Worm (Caenorhabditis elegans) whole organism, L4 larva: ENCODE measurements around the gene K11G12.6.

Experiments
- F26F4.8 ChIP-seq: fragments of 200-800 bp; sonication (Bioruptor generic); conservative IDR thresholded peaks from 2 replicates; pipeline ENCODE4 v1.3.6; 2022; ENCODE audit warnings: missing genetic modification characterization, missing compliant biosample characterization
- F37D6.2 ChIP-seq: sonication (generic microtip); optimal IDR thresholded peaks from 2 replicates; lab custom pipeline; 2016; ENCODE audit warnings: mild to moderate bottlenecking, missing genetic modification characterization, missing compliant biosample characterization
- Y105C5A.15 ChIP-seq: fragments of 200-800 bp; sonication (Bioruptor generic); IDR thresholded peaks from 2 replicates; pipeline ENCODE4 v1.3.6; 2022; ENCODE audit warnings: missing genetic modification characterization, missing compliant biosample characterization
- Y75B8A.6 ChIP-seq: fragments of 200-800 bp; sonication (Bioruptor generic); IDR thresholded peaks from 2 replicates; pipeline ENCODE4 v1.3.6; 2022; ENCODE audit warnings: missing genetic modification reagents, missing genetic modification characterization, missing compliant biosample characterization
- ZK337.2 ChIP-seq: fragments of 200-800 bp; sonication (Bioruptor generic); IDR thresholded peaks from 2 replicates; pipeline ENCODE4 v1.3.6; 2022; ENCODE audit warnings: missing genetic modification reagents, missing genetic modification characterization, missing compliant biosample characterization
- ZK546.5 ChIP-seq, 2 experiments: sonication (generic microtip); optimal IDR thresholded peaks; 2 replicates each; lab custom pipeline; 2017; ENCODE audit warnings: missing biosample characterization in 2 of 2, missing genetic modification characterization in 2 of 2
- aha-1 ChIP-seq: fragments of 150-350 bp; peaks from one replicate; lab custom pipeline; 2014; ENCODE audit warnings: missing biosample characterization, missing genetic modification characterization
- attf-4 ChIP-seq: sonication (generic microtip); optimal IDR thresholded peaks from 3 replicates; lab custom pipeline; 2017; ENCODE audit warnings: missing biosample characterization, missing genetic modification characterization
- ceh-28 ChIP-seq: fragments of 150-350 bp; optimal IDR thresholded peaks from 2 replicates; lab custom pipeline; 2014; ENCODE audit warnings: missing biosample characterization, missing genetic modification reagents, missing genetic modification characterization
- ceh-32 ChIP-seq: sonication (generic microtip); optimal IDR thresholded peaks from 2 replicates; lab custom pipeline; 2016; ENCODE audit warnings: mild to moderate bottlenecking, missing genetic modification characterization, missing compliant biosample characterization; ENCODE audit not compliant: poor library complexity
- ceh-44 ChIP-seq: fragments of 200-800 bp; sonication (Bioruptor generic); IDR thresholded peaks from 2 replicates; pipeline ENCODE4 v1.3.6; 2022; ENCODE audit warnings: missing genetic modification reagents, missing genetic modification characterization, missing compliant biosample characterization
- ceh-62 ChIP-seq: sonication (generic microtip); optimal IDR thresholded peaks from 2 replicates; lab custom pipeline; 2017; ENCODE audit warnings: missing biosample characterization, missing genetic modification characterization
- ceh-82 ChIP-seq: sonication (generic microtip); optimal IDR thresholded peaks from 2 replicates; lab custom pipeline; 2017; ENCODE audit warnings: missing biosample characterization, missing genetic modification characterization
- cey-2 ChIP-seq: sonication (generic microtip); optimal IDR thresholded peaks from 3 replicates; lab custom pipeline; 2017; ENCODE audit warnings: missing genetic modification characterization, mild to moderate bottlenecking, missing compliant biosample characterization, antibody characterized with exemption, borderline replicate concordance; ENCODE audit not compliant: insufficient read depth
- daf-12 ChIP-seq: fragments of 150-350 bp; optimal IDR thresholded peaks from 2 replicates; lab custom pipeline; 2014; ENCODE audit warnings: missing biosample characterization, missing genetic modification reagents, missing genetic modification characterization
- daf-8 ChIP-seq: fragments of 200-800 bp; sonication (Bioruptor generic); IDR thresholded peaks from 2 replicates; pipeline ENCODE4 v1.3.6; 2022; ENCODE audit warnings: missing genetic modification characterization, missing compliant biosample characterization
- dmd-6 ChIP-seq: fragments of 200-800 bp; sonication (Bioruptor generic); IDR thresholded peaks from 2 replicates; pipeline ENCODE4 v1.3.6; 2022; ENCODE audit warnings: missing genetic modification reagents, missing genetic modification characterization, missing compliant biosample characterization
- dmd-9 ChIP-seq: fragments of 200-800 bp; sonication (Bioruptor generic); IDR thresholded peaks from 2 replicates; pipeline ENCODE4 v1.3.6; 2022; ENCODE audit warnings: missing genetic modification reagents, missing genetic modification characterization, missing compliant biosample characterization
- duxl-1 ChIP-seq: sonication (generic microtip); optimal IDR thresholded peaks from 2 replicates; lab custom pipeline; 2016; ENCODE audit warnings: mild to moderate bottlenecking, missing genetic modification characterization, moderate library complexity, missing compliant biosample characterization; ENCODE audit not compliant: poor library complexity
- dve-1 ChIP-seq: sonication (generic microtip); optimal IDR thresholded peaks from 2 replicates; lab custom pipeline; 2017; ENCODE audit warnings: antibody characterized with exemption, mild to moderate bottlenecking, missing genetic modification characterization, missing compliant biosample characterization; ENCODE audit not compliant: insufficient read depth
- fos-1 ChIP-seq: fragments of 150-350 bp; optimal IDR thresholded peaks from 2 replicates; lab custom pipeline; 2014; ENCODE audit warnings: missing biosample characterization, missing genetic modification characterization
- hif-1 ChIP-seq, 2 experiments: sonication (generic microtip); optimal IDR thresholded peaks; 2 replicates each; lab custom pipeline; 2016 to 2017; ENCODE audit warnings: missing compliant biosample characterization in 2 of 2, missing genetic modification characterization in 2 of 2, missing genetic modification reagents in 2 of 2, missing genotype in 2 of 2, mild to moderate bottlenecking in 1 of 2
- hmg-1.1 ChIP-seq: fragments of 200-800 bp; sonication (Bioruptor generic); IDR thresholded peaks from 2 replicates; pipeline ENCODE4 v1.3.6; 2022; ENCODE audit warnings: missing genetic modification reagents, missing genetic modification characterization, missing compliant biosample characterization
- jun-1 ChIP-seq: fragments of 150-350 bp; optimal IDR thresholded peaks from 2 replicates; lab custom pipeline; 2014; ENCODE audit warnings: missing biosample characterization, missing genetic modification reagents, missing genetic modification characterization
- lin-38 ChIP-seq: fragments of 200-800 bp; sonication (Bioruptor generic); IDR thresholded peaks from 2 replicates; pipeline ENCODE4 v1.3.6; 2022; ENCODE audit warnings: missing genetic modification reagents, missing genetic modification characterization, missing compliant biosample characterization
- lin-39 ChIP-seq: fragments of 150-350 bp; optimal IDR thresholded peaks from 2 replicates; lab custom pipeline; 2014; ENCODE audit warnings: missing biosample characterization, missing genetic modification reagents, missing genetic modification characterization
- lir-3 ChIP-seq: sonication (generic microtip); optimal IDR thresholded peaks from 2 replicates; lab custom pipeline; 2016; ENCODE audit warnings: mild to moderate bottlenecking, missing genetic modification characterization, missing compliant biosample characterization
- lsy-2 ChIP-seq, 2 experiments: fragments of 150-350 bp in 1 of 2; sonication (generic microtip) in 1 of 2; optimal IDR thresholded peaks; 2 replicates each; lab custom pipeline; 2014 to 2017; ENCODE audit warnings: missing biosample characterization in 2 of 2, missing genetic modification characterization in 2 of 2
- madf-5 ChIP-seq, 2 experiments: fragments of 200-800 bp; sonication (Bioruptor generic); IDR thresholded peaks; 2 replicates each; pipeline ENCODE4 v1.3.6; 2022; ENCODE audit warnings: missing compliant biosample characterization in 2 of 2, missing genetic modification characterization in 2 of 2
- mdt-29 ChIP-seq: fragments of 200-800 bp; sonication (Bioruptor generic); IDR thresholded peaks from 2 replicates; pipeline ENCODE4 v1.3.6; 2022; ENCODE audit warnings: missing genetic modification reagents, missing genetic modification characterization, missing compliant biosample characterization
- mxl-3 ChIP-seq: fragments of 200-800 bp; sonication (Bioruptor generic); optimal IDR thresholded peaks from 2 replicates; lab custom pipeline; 2018; ENCODE audit warnings: mild to moderate bottlenecking, missing genetic modification characterization, missing compliant biosample characterization
- nhr-10 ChIP-seq: fragments of 150-350 bp; optimal IDR thresholded peaks from 2 replicates; lab custom pipeline; 2014; ENCODE audit warnings: missing biosample characterization, missing genetic modification characterization
- nhr-102 ChIP-seq: sonication (generic microtip); optimal IDR thresholded peaks from 2 replicates; lab custom pipeline; 2016; ENCODE audit warnings: mild to moderate bottlenecking, missing genetic modification characterization, moderate library complexity, missing compliant biosample characterization
- nhr-111 ChIP-seq: fragments of 200-800 bp; sonication (Bioruptor generic); optimal IDR thresholded peaks from 2 replicates; lab custom pipeline; 2018; ENCODE audit warnings: mild to moderate bottlenecking, missing genetic modification characterization, missing compliant biosample characterization
- nhr-28 ChIP-seq: fragments of 150-350 bp; optimal IDR thresholded peaks from 2 replicates; lab custom pipeline; 2014; ENCODE audit warnings: missing biosample characterization, missing genetic modification characterization
- nhr-48 ChIP-seq: sonication (generic microtip); optimal IDR thresholded peaks from 2 replicates; lab custom pipeline; 2016; ENCODE audit warnings: mild to moderate bottlenecking, missing genetic modification characterization, missing compliant biosample characterization
- nhr-76 ChIP-seq: fragments of 150-350 bp; optimal IDR thresholded peaks from 2 replicates; lab custom pipeline; 2014; ENCODE audit warnings: missing biosample characterization, missing genetic modification characterization
- pha-4 ChIP-seq, 2 experiments: fragments of 150-350 bp in 1 of 2; fragments of 200-800 bp in 1 of 2; sonication (Bioruptor generic) in 1 of 2; IDR thresholded peaks in 1 of 2; optimal IDR thresholded peaks in 1 of 2; 2 replicates each; pipeline versions ENCODE4 v1.3.6 to Lab custom; 2014 to 2022; ENCODE audit warnings: missing genetic modification characterization in 2 of 2, missing genetic modification reagents in 2 of 2, missing biosample characterization in 1 of 2, missing compliant biosample characterization in 1 of 2
- rbr-2 ChIP-seq: sonication (generic microtip); optimal IDR thresholded peaks from 2 replicates; lab custom pipeline; 2016; ENCODE audit warnings: missing genotype, missing genetic modification characterization, missing compliant biosample characterization
- saeg-2 ChIP-seq: fragments of 200-800 bp; sonication (Bioruptor generic); IDR thresholded peaks from 2 replicates; pipeline ENCODE4 v1.3.6; 2022; ENCODE audit warnings: missing genetic modification reagents, missing genetic modification characterization, missing compliant biosample characterization
- sdz-12 ChIP-seq: fragments of 200-800 bp; sonication (Bioruptor generic); optimal IDR thresholded peaks from 2 replicates; lab custom pipeline; 2018; ENCODE audit warnings: mild to moderate bottlenecking, missing genetic modification characterization, missing compliant biosample characterization
- spr-1 ChIP-seq: sonication (generic microtip); optimal IDR thresholded peaks from 2 replicates; lab custom pipeline; 2016; ENCODE audit warnings: mild to moderate bottlenecking, missing genetic modification characterization, missing compliant biosample characterization
- spr-3 ChIP-seq: fragments of 200-800 bp; sonication (Bioruptor generic); optimal IDR thresholded peaks from 2 replicates; lab custom pipeline; 2018; ENCODE audit warnings: mild to moderate bottlenecking, missing genetic modification characterization, missing compliant biosample characterization
- tag-97 ChIP-seq: fragments of 200-800 bp; sonication (Bioruptor generic); IDR thresholded peaks from 2 replicates; pipeline ENCODE4 v1.3.6; 2022; ENCODE audit warnings: missing genetic modification characterization, missing compliant biosample characterization
- unc-39 ChIP-seq: sonication (generic microtip); optimal IDR thresholded peaks from 2 replicates; lab custom pipeline; 2017; ENCODE audit warnings: missing biosample characterization, missing genetic modification characterization
- vab-7 ChIP-seq: fragments of 200-800 bp; sonication (Bioruptor generic); IDR thresholded peaks from 2 replicates; pipeline ENCODE4 v1.3.6; 2022; ENCODE audit warnings: missing genetic modification reagents, missing genetic modification characterization, missing compliant biosample characterization
- zfp-2 ChIP-seq: sonication (generic microtip); optimal IDR thresholded peaks from 2 replicates; lab custom pipeline; 2016; ENCODE audit warnings: mild to moderate bottlenecking, missing genetic modification characterization, missing compliant biosample characterization
- zip-11 ChIP-seq: fragments of 200-800 bp; sonication (Bioruptor generic); IDR thresholded peaks from 2 replicates; pipeline ENCODE4 v1.3.6; 2022; ENCODE audit warnings: missing genetic modification characterization, missing compliant biosample characterization
- zip-2 ChIP-seq: fragments of 150-350 bp; optimal IDR thresholded peaks from 2 replicates; lab custom pipeline; 2014; ENCODE audit warnings: missing biosample characterization, missing genetic modification characterization

Gene K11G12.6

ce11 chrX:6739034-6740008, 9.9 kb upstream of the K11G12.6 start (continued):
- TF ChIP-seq Y105C5A.15 (GFP tag; lab: Robert Waterston, UW) (no peak), daf-12 (tag; lab: Kevin White, UChicago) (no peak), F37D6.2 (no peak), aha-1 (tag; lab: Kevin White, UChicago) (peak; percentile 95), spr-3 (GFP tag; lab: Kevin White, UChicago) (no peak), dmd-9 (GFP tag; lab: Robert Waterston, UW) (no peak), hif-1 (tag; optimal IDR thresholded peaks at IDR 0.05; lab: Kevin White, UChicago) (peak in 1 of 2 experiments; percentile 71), mdt-29 (GFP tag; lab: Robert Waterston, UW) (no peak), ZK546.5 (tag; optimal IDR thresholded peaks at IDR 0.05; lab: Kevin White, UChicago) (no peak), nhr-48 (tag; lab: Kevin White, UChicago) (peak; percentile 83), daf-8 (GFP tag; lab: Robert Waterston, UW) (no peak), zfp-2 (tag; lab: Kevin White, UChicago) (no peak), spr-1 (tag; lab: Kevin White, UChicago) (no peak), lir-3 (tag; lab: Kevin White, UChicago) (no peak), ceh-62 (tag; lab: Kevin White, UChicago) (no peak), ceh-82 (tag; lab: Kevin White, UChicago) (no peak), ZK337.2 (GFP tag; lab: Robert Waterston, UW) (no peak), lsy-2 (tag; optimal IDR thresholded peaks at IDR 0.05; lab: Kevin White, UChicago) (peak in 1 of 2 experiments; percentile 42), nhr-10 (tag; lab: Kevin White, UChicago) (no peak), saeg-2 (GFP tag; lab: Robert Waterston, UW) (no peak), ceh-44 (no peak), lin-39 (no peak), madf-5 (GFP tag; IDR thresholded peaks at IDR 0.05; lab: Robert Waterston, UW) (no peak), nhr-76 (tag; lab: Kevin White, UChicago) (no peak), dmd-6 (peak; percentile 63), pha-4 (GFP tag; IDR thresholded peaks at IDR 0.05; lab: Robert Waterston, UW) (no peak), pha-4 (tag; optimal IDR thresholded peaks at IDR 0.05; lab: Kevin White, UChicago) (no peak), hmg-1.1 (GFP tag; lab: Robert Waterston, UW) (no peak), nhr-102 (tag; lab: Kevin White, UChicago) (peak; percentile 7), zip-2 (tag; lab: Kevin White, UChicago) (peak; percentile 42), jun-1 (no peak), cey-2 (no peak), vab-7 (GFP tag; lab: Robert Waterston, UW) (no peak), mxl-3 (GFP tag; lab: Kevin White, UChicago) (no peak), lin-38 (GFP tag; lab: Robert Waterston, UW) (no peak), tag-97 (GFP tag; lab: Robert Waterston, UW) (no peak), dve-1 (tag; lab: Kevin White, UChicago) (peak; percentile 61), fos-1 (tag; lab: Kevin White, UChicago) (no peak), zip-11 (GFP tag; lab: Robert Waterston, UW) (no peak), attf-4 (no peak), nhr-28 (tag; lab: Kevin White, UChicago) (no peak), unc-39 (tag; lab: Kevin White, UChicago) (no peak), Y75B8A.6 (no peak), ceh-32 (tag; lab: Kevin White, UChicago) (no peak), ceh-28 (tag; lab: Kevin White, UChicago) (no peak), sdz-12 (GFP tag; lab: Kevin White, UChicago) (no peak), F26F4.8 (GFP tag; lab: Robert Waterston, UW) (no peak), duxl-1 (tag; lab: Kevin White, UChicago) (no peak), rbr-2 (tag; lab: Kevin White, UChicago) (no peak), nhr-111 (GFP tag; lab: Kevin White, UChicago) (no peak)
